Worm (Caenorhabditis elegans): ENCODE measurements around the gene otpl-5.
"Not testable (repeated sequence)": the region's sequence is repeated elsewhere in the genome, so short reads cannot be mapped to it uniquely, and the experiment has no call there.

Gene otpl-5

ce11 chrV:8533067-8533466 lies 3.7 kb downstream of the otpl-5 start, which contains the start of the genes his-8 and his-7:
TSS of gene his-8 (minus strand) at chrV:8533086.
TSS of gene his-7 (plus strand) at chrV:8533379.
- not testable (repeated sequence) for TF ChIP-seq cnd-1 (tag; optimal IDR thresholded peaks at IDR 0.05); lin-32 (GFP tag; optimal IDR thresholded peaks at IDR 0.05); flh-1 (GFP tag; optimal IDR thresholded peaks at IDR 0.05)

ce11 chrV:8533916-8534315 lies 4.6 kb downstream of the otpl-5 start:
- TF ChIP-seq unc-120 (tag; optimal IDR thresholded peaks at IDR 0.05; ENCODE audit: poor library complexity, severe bottlenecking) (no peak), zip-8 (tag; optimal IDR thresholded peaks at IDR 0.05) (peak; percentile 70)

ce11 chrV:8534534-8535283 lies 5.4 kb downstream of the otpl-5 start, which contains the start of the genes his-6 and his-5:
TSS of gene his-6 (minus strand) at chrV:8534977.
TSS of gene his-5 (plus strand) at chrV:8535214.
- TF ChIP-seq pha-4 (tag; optimal IDR thresholded peaks at IDR 0.05), result peak; percentile 1
- TF ChIP-seq mls-2 (tag; optimal IDR thresholded peaks at IDR 0.05), result peak; percentile 13
- TF ChIP-seq cnd-1 (tag; optimal IDR thresholded peaks at IDR 0.05), result peak; percentile 64

- TF ChIP-seq nhr-28 (tag; optimal IDR thresholded peaks at IDR 0.05), result no peak
- no peak for TF ChIP-seq ces-1 (GFP tag; optimal IDR thresholded peaks at IDR 0.05)
- TF ChIP-seq mls-2 (tag; optimal IDR thresholded peaks at IDR 0.05), result no peak
- TF ChIP-seq elt-3 (tag; optimal IDR thresholded peaks at IDR 0.05), result no peak
- no peak for TF ChIP-seq hlh-1 (tag; optimal IDR thresholded peaks at IDR 0.05)
- no peak for TF ChIP-seq ham-2 (GFP tag; optimal IDR thresholded peaks at IDR 0.05)
- TF ChIP-seq nhr-237 (tag; optimal IDR thresholded peaks at IDR 0.05), result no peak
- no peak for TF ChIP-seq nhr-76 (tag; optimal IDR thresholded peaks at IDR 0.05)
- TF ChIP-seq mab-5 (tag; optimal IDR thresholded peaks at IDR 0.05), result no peak
- no peak for TF ChIP-seq zip-8 (tag; optimal IDR thresholded peaks at IDR 0.05)
- no peak for TF ChIP-seq ceh-43 (GFP tag; optimal IDR thresholded peaks at IDR 0.05)
- TF ChIP-seq flh-1 (GFP tag; optimal IDR thresholded peaks at IDR 0.05), result no peak
- TF ChIP-seq unc-39 (tag; optimal IDR thresholded peaks at IDR 0.05), result no peak
- no peak for TF ChIP-seq lin-13 (tag; optimal IDR thresholded peaks at IDR 0.05)
- no peak for TF ChIP-seq lin-32 (GFP tag; optimal IDR thresholded peaks at IDR 0.05)
- TF ChIP-seq drap-1 (GFP tag; optimal IDR thresholded peaks at IDR 0.05), result no peak
- no peak for TF ChIP-seq cnd-1 (tag; optimal IDR thresholded peaks at IDR 0.05)
- no peak for TF ChIP-seq sptf-1 (tag; optimal IDR thresholded peaks at IDR 0.05)
- TF ChIP-seq ceh-83 (GFP tag; optimal IDR thresholded peaks at IDR 0.05), result no peak
Measured at ce11 chrV:8536213-8536612, 6.9 kb downstream of the otpl-5 start, which contains the start of gene his-39. TSS of gene his-39 (plus strand) at chrV:8536513.

- TF ChIP-seq ztf-11 (tag; optimal IDR thresholded peaks at IDR 0.05) (no peak), nhr-28 (tag; optimal IDR thresholded peaks at IDR 0.05) (no peak), cnd-1 (tag; optimal IDR thresholded peaks at IDR 0.05) (no peak), nhr-2 (tag; optimal IDR thresholded peaks at IDR 0.05) (no peak), sem-2 (GFP tag; optimal IDR thresholded peaks at IDR 0.05) (no peak), drap-1 (GFP tag; optimal IDR thresholded peaks at IDR 0.05) (no peak), lin-32 (GFP tag; optimal IDR thresholded peaks at IDR 0.05) (no peak), ceh-43 (GFP tag; optimal IDR thresholded peaks at IDR 0.05) (no peak), mep-1 (tag; optimal IDR thresholded peaks at IDR 0.05) (no peak), nhr-12 (tag; optimal IDR thresholded peaks at IDR 0.05) (no peak), sptf-1 (tag; optimal IDR thresholded peaks at IDR 0.05) (no peak), elt-3 (tag; optimal IDR thresholded peaks at IDR 0.05) (no peak)
Measured at ce11 chrV:8537031-8537430, 7.7 kb downstream of the otpl-5 start, which contains the start of gene otpl-4. TSS of gene otpl-4 (plus strand) at chrV:8537331.

ce11 chrV:8545531-8546224 lies 16.4 kb downstream of the otpl-5 start, which contains the start of the genes slc-17.8 and asns-1:
TSS of gene slc-17.8 (minus strand) at chrV:8545581.
TSS of gene asns-1 (plus strand) at chrV:8546174.
- no peak for TF ChIP-seq ceh-39 (tag; optimal IDR thresholded peaks at IDR 0.05)
- no peak for TF ChIP-seq lin-32 (GFP tag; optimal IDR thresholded peaks at IDR 0.05)
- TF ChIP-seq ces-1 (GFP tag; optimal IDR thresholded peaks at IDR 0.05), result no peak
- TF ChIP-seq snpc-4 (tag; optimal IDR thresholded peaks at IDR 0.05), result no peak
- no peak for TF ChIP-seq nhr-12 (tag; optimal IDR thresholded peaks at IDR 0.05)
- peak; percentile 37 for TF ChIP-seq unc-120 (tag; optimal IDR thresholded peaks at IDR 0.05; ENCODE audit: poor library complexity, severe bottlenecking)
- no peak for TF ChIP-seq zip-8 (tag; optimal IDR thresholded peaks at IDR 0.05)
